Fruit fly (Drosophila melanogaster) whole organism, larva: ENCODE data around the gene CG32073.
A peak's percentile ranks its signal among the peaks of the same experiment; 100 is the strongest.

Experiments
- noc ChIP-seq: fragments of 200-800 bp; sonication (Bioruptor generic); optimal IDR thresholded peaks from 3 replicates; lab custom pipeline; 2019; ENCODE audit warnings: missing biosample characterization, mild to moderate bottlenecking, missing genetic modification characterization, moderate library complexity

Gene CG32073

dm6 chr3L:11096195-11096908 is 11.0 kb downstream of the CG32073 start, which contains the start of the genes CG46439, Iyd and CG33947:
Gene CG46439, minus strand, starts transcription at chr3L:11096245.
Gene Iyd, minus strand, starts transcription at chr3L:11096245.
Gene CG33947, plus strand, starts transcription at chr3L:11096496.
- no peak for TF ChIP-seq noc (tag; lab: Kevin White, UChicago)

- TF ChIP-seq noc (tag; lab: Kevin White, UChicago) = no peak
Observed at dm6 chr3L:11094279-11094678, 13.1 kb downstream of the CG32073 start.

DNA sequence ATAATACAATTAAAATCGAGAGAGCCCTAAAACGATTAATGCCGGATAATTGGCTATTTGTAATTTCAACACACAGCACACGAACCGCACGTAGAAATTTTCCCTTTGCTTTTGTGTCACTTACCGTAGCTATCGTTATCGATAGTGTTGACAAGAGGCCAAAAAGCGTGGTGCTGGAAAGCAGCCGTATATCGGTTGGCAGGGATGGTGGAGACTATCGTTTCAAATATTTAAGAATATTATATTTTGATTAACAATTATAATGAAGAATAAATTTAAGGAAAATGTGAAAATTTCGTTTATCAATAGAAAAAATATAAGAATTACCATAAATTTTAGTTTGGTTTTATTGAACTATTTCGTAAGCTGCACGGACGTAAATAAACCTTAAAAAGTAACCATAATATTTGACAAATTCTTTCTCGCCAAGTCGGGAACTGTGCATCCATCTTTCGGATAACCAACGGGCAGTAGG is 14.3 kb downstream of the CG32073 start, which contains the start of gene JIL-1:
TSS of gene JIL-1 (minus strand) at position 148 of the 475 bp plus-strand sequence.
- peak; percentile 18 for TF ChIP-seq noc (tag; lab: Kevin White, UChicago)

dm6 chr3L:11092610-11092961 is 14.8 kb downstream of the CG32073 start:
- no peak for TF ChIP-seq noc (tag; lab: Kevin White, UChicago)

dm6 chr3L:11091943-11092609 is 15.3 kb downstream of the CG32073 start:
- TF ChIP-seq noc (tag; lab: Kevin White, UChicago) = peak; percentile 1

DNA sequence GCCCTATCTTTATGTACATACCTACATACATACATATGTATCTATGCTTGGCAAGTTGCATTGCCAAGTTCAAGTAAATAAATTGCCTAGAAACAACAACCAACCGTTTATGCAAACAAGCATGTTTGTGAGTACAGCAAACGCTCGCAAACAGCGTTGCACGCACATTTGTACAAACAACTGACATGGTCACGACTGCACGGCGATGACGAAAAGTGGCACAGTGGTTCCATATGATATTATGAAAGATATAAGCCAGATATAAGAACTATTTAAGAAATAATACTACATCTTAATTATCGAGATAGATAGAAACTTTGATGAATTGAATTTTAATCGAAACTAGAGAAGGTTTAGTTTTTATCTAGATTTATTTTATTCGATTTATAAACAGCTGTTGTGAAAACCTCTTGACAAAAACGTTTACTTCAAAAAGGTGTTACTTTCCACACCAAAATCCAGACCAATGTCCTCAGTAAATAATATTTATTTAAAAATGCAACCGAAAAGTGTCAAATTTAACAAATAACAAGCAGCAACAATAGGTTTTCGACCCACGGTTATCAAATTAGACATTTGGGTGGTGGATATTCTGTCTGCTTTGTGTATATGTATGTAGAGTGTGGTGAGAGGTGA is 17.5 kb downstream of the CG32073 start:
- TF ChIP-seq noc (tag; lab: Kevin White, UChicago) = peak; percentile 81

dm6 chr3L:11085810-11086209 is 21.6 kb downstream of the CG32073 start:
- no peak for TF ChIP-seq noc (tag; lab: Kevin White, UChicago)

DNA sequence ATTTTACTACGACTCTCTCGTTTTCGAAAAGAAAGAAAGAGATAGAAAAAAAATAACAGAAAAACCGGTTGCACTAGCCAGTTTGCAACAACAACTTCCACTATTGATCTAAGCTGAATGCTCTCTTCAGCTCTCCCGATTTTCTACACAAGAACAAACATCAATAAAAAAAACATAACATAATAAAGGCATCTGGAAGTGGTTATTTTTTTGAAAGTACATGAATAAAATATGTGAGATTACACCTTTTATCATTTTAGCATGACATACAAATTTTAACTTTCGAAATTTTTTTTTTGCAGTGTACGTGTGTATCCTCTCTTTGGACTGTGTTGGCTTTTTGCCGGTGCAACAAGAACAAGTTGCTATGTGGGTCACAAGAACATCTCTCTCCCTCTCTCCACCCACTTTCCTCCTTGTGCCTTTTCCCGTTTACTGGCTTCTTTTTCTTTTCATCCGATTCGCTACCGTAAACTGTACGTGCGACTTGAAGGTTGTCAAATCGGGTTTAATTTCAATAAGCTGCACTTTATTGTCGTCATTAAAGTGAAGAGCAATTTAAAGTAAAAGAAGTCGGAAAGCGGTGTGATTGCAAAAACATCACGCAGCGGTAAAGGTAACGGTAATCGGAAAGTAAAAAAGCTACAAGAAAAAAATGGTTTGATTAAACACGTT is 22.7 kb downstream of the CG32073 start:
- TF ChIP-seq noc (tag; lab: Kevin White, UChicago) = peak; percentile 93

dm6 chr3L:11083605-11084004 is 23.8 kb downstream of the CG32073 start:
- no peak for TF ChIP-seq noc (tag; lab: Kevin White, UChicago)

dm6 chr3L:11074043-11074853 is 33.1 kb downstream of the CG32073 start, which contains the start of the genes Pfdn2 and Noc1:
Gene Pfdn2, minus strand, starts transcription at chr3L:11074388.
Gene Noc1, plus strand, starts transcription at chr3L:11074769.
- no peak for TF ChIP-seq noc (tag; lab: Kevin White, UChicago)

- no peak for TF ChIP-seq noc (tag; lab: Kevin White, UChicago)
Observed at dm6 chr3L:11071057-11071456, 36.3 kb downstream of the CG32073 start.

- peak; percentile 67 for TF ChIP-seq noc (tag; lab: Kevin White, UChicago)
Observed at dm6 chr3L:11070372-11070854, 37.0 kb downstream of the CG32073 start, which contains the start of gene Mocs1. Gene Mocs1, plus strand, starts transcription at chr3L:11070526.

dm6 chr3L:11069764-11070163 is 37.6 kb downstream of the CG32073 start, which contains the start of gene CG6310:
Gene CG6310, minus strand, starts transcription at chr3L:11069864.
- TF ChIP-seq noc (tag; lab: Kevin White, UChicago) = no peak

- no peak for TF ChIP-seq noc (tag; lab: Kevin White, UChicago)
Observed at dm6 chr3L:11065850-11066249, 41.5 kb downstream of the CG32073 start.
